Fruit fly (Drosophila melanogaster) whole organism, embryonic: ENCODE results near the gene UQCR-14.

Source experiments
- C15 ChIP-seq: fragments of 200-800 bp; sonication (Bioruptor generic); IDR thresholded peaks from 3 replicates; pipeline ENCODE4 v1.3.6; 2022; ENCODE audit warnings: missing biosample characterization, missing genetic modification characterization
- CG10565 ChIP-seq: fragments of 200-800 bp; sonication (Bioruptor generic); optimal IDR thresholded peaks from 3 replicates; lab custom pipeline; 2016; ENCODE audit warnings: missing biosample characterization, mild to moderate bottlenecking, missing genetic modification characterization
- CG11093 ChIP-seq: fragments of 200-800 bp; sonication (Bioruptor generic); IDR thresholded peaks from 3 replicates; pipeline ENCODE4 v1.3.6; 2022; ENCODE audit warnings: missing biosample characterization, missing genetic modification characterization
- CG12769 ChIP-seq: fragments of 200-800 bp; sonication (Bioruptor generic); optimal IDR thresholded peaks from 2 replicates; lab custom pipeline; 2019; ENCODE audit warnings: missing biosample characterization, mild to moderate bottlenecking, missing genetic modification characterization, moderate library complexity
- CG13775 ChIP-seq: fragments of 200-800 bp; sonication (Bioruptor generic); optimal IDR thresholded peaks from 3 replicates; lab custom pipeline; 2017; ENCODE audit warnings: missing biosample characterization, mild to moderate bottlenecking, missing genetic modification characterization
- CG14014 ChIP-seq: fragments of 200-800 bp; sonication (Bioruptor generic); IDR thresholded peaks from 2 replicates; pipeline ENCODE4 v1.3.6; 2022; ENCODE audit warnings: missing biosample characterization, missing genetic modification characterization
- CG14667 ChIP-seq: fragments of 200-800 bp; sonication (Bioruptor generic); IDR thresholded peaks from 2 replicates; pipeline ENCODE4 v1.3.6; 2022; ENCODE audit warnings: missing biosample characterization, missing genetic modification characterization
- CG1603 ChIP-seq: fragments of 200-800 bp; sonication (Bioruptor generic); optimal IDR thresholded peaks from 2 replicates; lab custom pipeline; 2019; ENCODE audit warnings: missing biosample characterization, mild to moderate bottlenecking, missing genetic modification characterization, moderate library complexity
- CG17802 ChIP-seq: fragments of 200-800 bp; sonication (Bioruptor generic); optimal IDR thresholded peaks from 2 replicates; lab custom pipeline; 2018; ENCODE audit warnings: missing biosample characterization, mild to moderate bottlenecking, missing genetic modification characterization, moderate library complexity
- CG18262 ChIP-seq: fragments of 200-800 bp; optimal IDR thresholded peaks from 3 replicates; lab custom pipeline; 2019; ENCODE audit warnings: missing biosample characterization, mild to moderate bottlenecking, missing genetic modification characterization, moderate library complexity
- CG2199 ChIP-seq: fragments of 200-800 bp; sonication (Bioruptor generic); IDR thresholded peaks from 3 replicates; pipeline ENCODE4 v1.3.6; 2022; ENCODE audit warnings: missing biosample characterization, missing genetic modification characterization
- CG31224 ChIP-seq: fragments of 200-800 bp; sonication (Bioruptor generic); IDR thresholded peaks from 2 replicates; pipeline ENCODE4 v1.3.6; 2022; ENCODE audit warnings: missing biosample characterization, missing genetic modification characterization
- CG32767 ChIP-seq: fragments of 200-800 bp; sonication (Bioruptor generic); IDR thresholded peaks from 2 replicates; pipeline ENCODE4 v1.3.6; 2022; ENCODE audit warnings: missing biosample characterization, missing genetic modification characterization
- CG32772 ChIP-seq: fragments of 200-800 bp; sonication (Bioruptor generic); IDR thresholded peaks from 2 replicates; pipeline ENCODE4 v1.3.6; 2022; ENCODE audit warnings: missing biosample characterization, missing genetic modification characterization
- CG34224 ChIP-seq: fragments of 200-800 bp; sonication (Bioruptor generic); IDR thresholded peaks from 3 replicates; pipeline ENCODE4 v1.3.6; 2022; ENCODE audit warnings: missing biosample characterization, missing genetic modification characterization; ENCODE audit not compliant: partially characterized antibody
- CG42726 ChIP-seq: fragments of 200-800 bp; sonication (Bioruptor generic); IDR thresholded peaks from 2 replicates; pipeline ENCODE4 v1.3.6; 2022; ENCODE audit warnings: missing biosample characterization, missing genetic modification characterization; ENCODE audit not compliant: partially characterized antibody
- CG4424 ChIP-seq: fragments of 200-800 bp; sonication (Bioruptor generic); optimal IDR thresholded peaks from 3 replicates; lab custom pipeline; 2016; ENCODE audit warnings: missing biosample characterization, missing genetic modification characterization
- CG6175 ChIP-seq: fragments of 200-800 bp; sonication (Bioruptor generic); IDR thresholded peaks from 3 replicates; pipeline ENCODE4 v1.3.6; 2022; ENCODE audit warnings: missing biosample characterization, missing genetic modification characterization
- CG6683 ChIP-seq: fragments of 200-800 bp; sonication (Bioruptor generic); optimal IDR thresholded peaks from 2 replicates; lab custom pipeline; 2017; ENCODE audit warnings: missing biosample characterization, mild to moderate bottlenecking, missing genetic modification characterization, missing genetic modification reagents
- CG7839 ChIP-seq: fragments of 200-800 bp; sonication (Bioruptor generic); optimal IDR thresholded peaks from 3 replicates; lab custom pipeline; 2018; ENCODE audit warnings: missing biosample characterization, mild to moderate bottlenecking, missing genetic modification characterization, moderate library complexity
- CG8924 ChIP-seq: fragments of 200-800 bp; optimal IDR thresholded peaks from 3 replicates; lab custom pipeline; 2019; ENCODE audit warnings: missing biosample characterization, mild to moderate bottlenecking, missing genetic modification characterization, moderate library complexity
- CG9215 ChIP-seq: fragments of 200-800 bp; sonication (Bioruptor generic); IDR thresholded peaks from 2 replicates; pipeline ENCODE4 v1.3.6; 2022; ENCODE audit warnings: missing biosample characterization, missing genetic modification characterization
- Chrac-16 ChIP-seq: fragments of 200-800 bp; sonication (Bioruptor generic); optimal IDR thresholded peaks from 3 replicates; lab custom pipeline; 2016; ENCODE audit warnings: missing biosample characterization, missing genetic modification characterization
- Deaf1 ChIP-seq: fragments of 200-800 bp; optimal IDR thresholded peaks from 3 replicates; lab custom pipeline; 2019; ENCODE audit warnings: missing biosample characterization, mild to moderate bottlenecking, missing genetic modification characterization, moderate library complexity
- E2f1 ChIP-seq: fragments of 200-800 bp; sonication (Bioruptor generic); IDR thresholded peaks from 2 replicates; pipeline ENCODE4 v1.3.6; 2022; ENCODE audit warnings: missing biosample characterization, missing genetic modification characterization
- Gug ChIP-seq: fragments of 200-800 bp; sonication (Bioruptor generic); IDR thresholded peaks from 4 replicates; pipeline ENCODE4 v1.3.6; 2022; ENCODE audit warnings: missing biosample characterization, missing genetic modification characterization
- HLH3B ChIP-seq: fragments of 200-800 bp; sonication (Bioruptor generic); IDR thresholded peaks from 2 replicates; pipeline ENCODE4 v1.3.6; 2022; ENCODE audit warnings: missing biosample characterization, missing genetic modification characterization
- Hmr ChIP-seq: fragments of 200-800 bp; sonication (Bioruptor generic); optimal IDR thresholded peaks from 3 replicates; lab custom pipeline; 2017; ENCODE audit warnings: mild to moderate bottlenecking, missing biosample characterization, missing genetic modification reagents, missing genetic modification characterization
- NfI ChIP-seq: fragments of 200-800 bp; sonication (Bioruptor generic); optimal IDR thresholded peaks from 3 replicates; lab custom pipeline; 2018; ENCODE audit warnings: missing biosample characterization, mild to moderate bottlenecking, missing genetic modification characterization, moderate library complexity
- Sox100B ChIP-seq: fragments of 200-800 bp; sonication (Bioruptor generic); optimal IDR thresholded peaks from 3 replicates; lab custom pipeline; 2018; ENCODE audit warnings: missing biosample characterization, mild to moderate bottlenecking, missing genetic modification characterization
- bcd ChIP-seq: fragments of 200-800 bp; sonication (Bioruptor generic); optimal IDR thresholded peaks from 2 replicates; lab custom pipeline; 2017; ENCODE audit warnings: missing biosample characterization, mild to moderate bottlenecking, missing genetic modification characterization
- bigmax ChIP-seq: fragments of 200-800 bp; sonication (Bioruptor generic); optimal IDR thresholded peaks from 2 replicates; lab custom pipeline; 2018; ENCODE audit warnings: missing biosample characterization, mild to moderate bottlenecking, missing genetic modification characterization
- bsh ChIP-seq, 2 experiments: fragments of 200-800 bp; sonication (Bioruptor generic); optimal IDR thresholded peaks; 2 replicates each; lab custom pipeline; 2017 to 2018; ENCODE audit warnings: mild to moderate bottlenecking in 2 of 2, missing biosample characterization in 2 of 2, missing genetic modification characterization in 2 of 2, moderate library complexity in 1 of 2
- caup ChIP-seq: fragments of 200-800 bp; sonication (Bioruptor generic); optimal IDR thresholded peaks from 3 replicates; lab custom pipeline; 2017; ENCODE audit warnings: missing biosample characterization, mild to moderate bottlenecking, missing genetic modification characterization, moderate library complexity; ENCODE audit not compliant: severe bottlenecking
- chm ChIP-seq: fragments of 200-800 bp; sonication (Bioruptor generic); IDR thresholded peaks from 2 replicates; pipeline ENCODE4 v1.3.6; 2022; ENCODE audit warnings: missing biosample characterization, missing genetic modification characterization
- dpn ChIP-seq, 2 experiments: fragments of 200-800 bp; sonication (Bioruptor generic); optimal IDR thresholded peaks; 3 replicates each; lab custom pipeline; 2016; ENCODE audit warnings: missing biosample characterization in 2 of 2, missing genetic modification characterization in 2 of 2
- dysf ChIP-seq: fragments of 200-800 bp; sonication (Bioruptor generic); IDR thresholded peaks from 3 replicates; pipeline ENCODE4 v1.3.6; 2022; ENCODE audit warnings: missing biosample characterization, missing genetic modification characterization
- gce ChIP-seq: fragments of 200-800 bp; sonication (Bioruptor generic); IDR thresholded peaks from 3 replicates; pipeline ENCODE4 v1.3.6; 2022; ENCODE audit warnings: missing biosample characterization, missing genetic modification characterization
- jumu ChIP-seq: fragments of 200-800 bp; sonication (Bioruptor generic); optimal IDR thresholded peaks from 3 replicates; lab custom pipeline; 2016; ENCODE audit warnings: missing biosample characterization, missing genetic modification characterization
- mld ChIP-seq: fragments of 200-800 bp; sonication (Bioruptor generic); IDR thresholded peaks from 3 replicates; pipeline ENCODE4 v1.3.6; 2022; ENCODE audit warnings: missing biosample characterization, missing genetic modification characterization; ENCODE audit not compliant: partially characterized antibody
- row ChIP-seq: fragments of 200-800 bp; sonication (Bioruptor generic); IDR thresholded peaks from 3 replicates; pipeline ENCODE4 v1.3.6; 2022; ENCODE audit warnings: missing biosample characterization, missing genetic modification characterization
- sisA ChIP-seq: fragments of 200-800 bp; sonication (Bioruptor generic); IDR thresholded peaks from 2 replicates; pipeline ENCODE4 v1.3.6; 2022; ENCODE audit warnings: missing biosample characterization, missing genetic modification characterization
- slbo ChIP-seq: fragments of 200-800 bp; sonication (Bioruptor generic); IDR thresholded peaks from 2 replicates; pipeline ENCODE4 v1.3.6; 2022; ENCODE audit warnings: missing biosample characterization, missing genetic modification characterization
- sob ChIP-seq: fragments of 200-800 bp; sonication (Bioruptor generic); IDR thresholded peaks from 2 replicates; pipeline ENCODE4 v1.3.6; 2022; ENCODE audit warnings: missing biosample characterization, missing genetic modification characterization
- unc-4 ChIP-seq: fragments of 200-800 bp; sonication (Bioruptor generic); IDR thresholded peaks from 2 replicates; pipeline ENCODE4 v1.3.6; 2022; ENCODE audit warnings: missing biosample characterization, missing genetic modification characterization; ENCODE audit not compliant: partially characterized antibody
- unpg ChIP-seq: fragments of 200-800 bp; sonication (Bioruptor generic); optimal IDR thresholded peaks from 3 replicates; lab custom pipeline; 2018; ENCODE audit warnings: missing biosample characterization, mild to moderate bottlenecking, missing genetic modification characterization, moderate library complexity
- vnd ChIP-seq: fragments of 200-800 bp; sonication (Bioruptor generic); IDR thresholded peaks from 3 replicates; pipeline ENCODE4 v1.3.6; 2022; ENCODE audit warnings: missing biosample characterization, missing genetic modification characterization; ENCODE audit not compliant: partially characterized antibody
- yki ChIP-seq: fragments of >200 bp; optimal IDR thresholded peaks from 3 replicates; lab custom pipeline; 2018

UQCR-14 gene

DNA sequence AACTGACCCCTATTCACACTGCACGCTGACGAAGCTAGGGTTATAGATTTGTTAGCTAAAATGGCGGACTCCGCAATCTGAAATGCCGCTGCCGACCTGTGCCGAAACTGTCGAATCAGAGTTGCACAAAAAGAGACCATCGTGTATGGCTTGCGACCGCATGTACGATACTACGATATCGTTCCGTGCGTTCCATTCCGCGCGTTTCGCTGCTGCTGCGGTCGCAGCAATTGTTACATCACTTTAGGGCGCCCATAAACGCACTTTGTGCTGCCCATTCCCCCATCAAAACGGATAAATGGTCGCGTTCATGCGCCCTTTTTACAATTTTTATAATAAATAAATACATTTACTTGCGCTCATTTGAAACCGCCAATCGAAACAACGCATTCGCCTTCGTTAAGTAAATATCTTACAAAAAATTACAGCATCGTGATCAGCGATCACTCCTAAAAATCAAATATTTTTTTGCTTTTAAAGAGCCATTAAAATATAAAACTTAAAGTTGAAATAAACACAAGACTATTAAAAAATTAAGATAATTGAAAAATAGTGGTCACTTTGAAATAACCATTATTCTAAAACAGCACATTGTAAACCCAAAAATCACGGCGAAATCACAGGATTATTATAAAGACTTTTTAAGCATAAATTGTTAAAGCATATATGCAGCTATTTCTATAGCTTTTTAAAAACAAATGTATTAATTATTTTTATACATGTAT lies 34.3 kb downstream of the UQCR-14 start, which contains the start of gene Cyp1 (continued):
- 0 out of 2 replicates have a peak, but pooled peaks have one; percentile 22 for TF ChIP-seq CG14014 (GFP tag; lab: Robert Waterston, UW)
- TF ChIP-seq CG11093 (GFP tag; lab: Robert Waterston, UW): 0 out of 3 replicates have a peak, but pooled peaks have one; percentile 44
- TF ChIP-seq CG7839 (tag; lab: Kevin White, UChicago): no peak
- TF ChIP-seq unc-4: peak; percentile 68
- TF ChIP-seq CG32767 (GFP tag; lab: Robert Waterston, UW): no peak; the same call in 1 of the 2 replicates
- peak; percentile 80 for TF ChIP-seq bigmax (GFP tag; lab: Kevin White, UChicago)
- TF ChIP-seq CG12769 (tag; lab: Kevin White, UChicago): peak; percentile 14
- peak; percentile 72; the same call in 1 of the 2 replicates for TF ChIP-seq slbo (GFP tag; lab: Robert Waterston, UW)
- TF ChIP-seq CG6683 (GFP tag; lab: Kevin White, UChicago): no peak
- TF ChIP-seq sob (GFP tag; lab: Robert Waterston, UW): peak; percentile 69; the same call in 1 of the 2 replicates
- TF ChIP-seq Gug: peak; percentile 38; the same call in 2 of the 4 replicates
- TF ChIP-seq CG9215 (GFP tag; lab: Robert Waterston, UW): peak; percentile 21; the same call in 1 of the 2 replicates
- peak; percentile 58 for TF ChIP-seq CG13775 (GFP tag; lab: Kevin White, UChicago)
- peak; percentile 21 for TF ChIP-seq caup (GFP tag; lab: Kevin White, UChicago)
- TF ChIP-seq CG34224 (GFP tag; lab: Robert Waterston, UW): peak; percentile 74
- TF ChIP-seq CG42726 (GFP tag; lab: Robert Waterston, UW): peak; percentile 92
- TF ChIP-seq mld (GFP tag; lab: Robert Waterston, UW): peak; percentile 77; the same call in 1 of the 3 replicates
- TF ChIP-seq CG32772 (GFP tag; lab: Robert Waterston, UW): peak; percentile 32; the same call in 1 of the 2 replicates
- TF ChIP-seq CG18262 (tag; lab: Kevin White, UChicago): peak; percentile 13
- peak; percentile 8 for TF ChIP-seq bcd (GFP tag; lab: Kevin White, UChicago)
- TF ChIP-seq CG4424 (GFP tag; lab: Kevin White, UChicago): peak; percentile 43
- TF ChIP-seq NfI (GFP tag; lab: Kevin White, UChicago): peak; percentile 34
- peak; percentile 11 to 28 for TF ChIP-seq dpn (GFP tag; optimal IDR thresholded peaks at IDR 0.05; lab: Kevin White, UChicago)
- peak; percentile 19; the same call in 1 of the 2 replicates for TF ChIP-seq HLH3B (GFP tag; lab: Robert Waterston, UW)
- peak; percentile 36 for TF ChIP-seq sisA (GFP tag; lab: Robert Waterston, UW)
- no peak for TF ChIP-seq unpg (GFP tag; lab: Kevin White, UChicago)
- peak; percentile 90 for TF ChIP-seq CG1603 (tag; lab: Kevin White, UChicago)
- peak; percentile 47; the same call in 2 of the 3 replicates for TF ChIP-seq dysf (GFP tag; lab: Robert Waterston, UW)
- TF ChIP-seq CG10565 (GFP tag; lab: Kevin White, UChicago): no peak
- peak; percentile 30; the same call in 1 of the 2 replicates for TF ChIP-seq CG31224 (GFP tag; lab: Robert Waterston, UW)
- peak; percentile 61; the same call in 2 of the 3 replicates for TF ChIP-seq gce (GFP tag; lab: Robert Waterston, UW)
- no peak for TF ChIP-seq C15 (GFP tag; lab: Robert Waterston, UW)
- TF ChIP-seq CG14667 (GFP tag; lab: Robert Waterston, UW): peak; percentile 70
- peak; percentile 5 for TF ChIP-seq jumu
- TF ChIP-seq Hmr: peak; percentile 56
- no peak for TF ChIP-seq Chrac-16
- TF ChIP-seq CG17802 (tag; lab: Kevin White, UChicago): peak; percentile 27
- TF ChIP-seq CG6175: 0 out of 3 replicates have a peak, but pooled peaks have one; percentile 16
- TF ChIP-seq E2f1 (GFP tag; lab: Robert Waterston, UW): peak; percentile 60
- peak; percentile 32 for TF ChIP-seq Sox100B (GFP tag; lab: Kevin White, UChicago)
- peak; percentile 63 for TF ChIP-seq Deaf1
- TF ChIP-seq yki (lab: Kevin White, UChicago): no peak
- peak; percentile 69 for TF ChIP-seq vnd (GFP tag; lab: Robert Waterston, UW)
- peak; percentile 10 for TF ChIP-seq CG8924 (tag; lab: Kevin White, UChicago)
- TF ChIP-seq row (GFP tag; lab: Robert Waterston, UW): peak; percentile 81
- no peak for TF ChIP-seq CG2199
- peak; percentile 81 for TF ChIP-seq chm (GFP tag; lab: Robert Waterston, UW)
- TF ChIP-seq bsh (GFP tag; optimal IDR thresholded peaks at IDR 0.05; lab: Kevin White, UChicago): peak in 1 of 2 experiments; percentile 10
